Worm (Caenorhabditis elegans) whole organism, mixed stage, embryonic: ENCODE data around the gene M05D6.5.

Experiments
- M03D4.4 ChIP-seq: sonication (generic microtip); optimal IDR thresholded peaks from 2 replicates; lab custom pipeline; 2017; ENCODE audit warnings: mild to moderate bottlenecking, missing genetic modification characterization, missing compliant biosample characterization
- bed-3 ChIP-seq: fragments of 200-800 bp; sonication (Bioruptor generic); optimal IDR thresholded peaks from 3 replicates; lab custom pipeline; 2018; ENCODE audit warnings: mild to moderate bottlenecking, missing genetic modification characterization, moderate library complexity, missing compliant biosample characterization
- ceh-39 ChIP-seq: fragments of 150-350 bp; optimal IDR thresholded peaks from 2 replicates; lab custom pipeline; 2014; ENCODE audit warnings: missing biosample characterization, missing genetic modification characterization
- ces-1 ChIP-seq: fragments of 150-350 bp; optimal IDR thresholded peaks from 2 replicates; lab custom pipeline; 2014; ENCODE audit warnings: missing biosample characterization, missing genetic modification reagents, missing genetic modification characterization
- cnd-1 ChIP-seq: fragments of 200-800 bp; sonication (Bioruptor generic); optimal IDR thresholded peaks from 2 replicates; lab custom pipeline; 2018; ENCODE audit warnings: mild to moderate bottlenecking, missing genetic modification characterization, missing compliant biosample characterization
- drap-1 ChIP-seq: fragments of 200-800 bp; sonication (Bioruptor generic); optimal IDR thresholded peaks from 3 replicates; lab custom pipeline; 2018; ENCODE audit warnings: mild to moderate bottlenecking, missing genetic modification characterization, missing compliant biosample characterization
- elt-3 ChIP-seq: fragments of 150-350 bp; optimal IDR thresholded peaks from 2 replicates; lab custom pipeline; 2014; ENCODE audit warnings: missing biosample characterization, missing genetic modification characterization
- flh-1 ChIP-seq: fragments of 200-800 bp; sonication (Bioruptor generic); optimal IDR thresholded peaks from 2 replicates; lab custom pipeline; 2018; ENCODE audit warnings: mild to moderate bottlenecking, missing genetic modification characterization, moderate library complexity, missing compliant biosample characterization
- ham-2 ChIP-seq: fragments of 200-800 bp; sonication (Bioruptor generic); optimal IDR thresholded peaks from 2 replicates; lab custom pipeline; 2018; ENCODE audit warnings: mild to moderate bottlenecking, missing genetic modification characterization, missing compliant biosample characterization
- hlh-1 ChIP-seq: fragments of 150-350 bp; optimal IDR thresholded peaks from 2 replicates; lab custom pipeline; 2014; ENCODE audit warnings: missing biosample characterization, missing genetic modification reagents, missing genetic modification characterization
- lin-13 ChIP-seq: fragments of 150-350 bp; optimal IDR thresholded peaks from 2 replicates; lab custom pipeline; 2014; ENCODE audit warnings: missing biosample characterization, missing genetic modification characterization
- lin-32 ChIP-seq: fragments of 200-800 bp; sonication (Bioruptor generic); optimal IDR thresholded peaks from 2 replicates; lab custom pipeline; 2018; ENCODE audit warnings: mild to moderate bottlenecking, missing genetic modification characterization, missing compliant biosample characterization
- lsy-2 ChIP-seq: fragments of 150-350 bp; optimal IDR thresholded peaks from 2 replicates; lab custom pipeline; 2014; ENCODE audit warnings: missing biosample characterization, missing genetic modification characterization
- mep-1 ChIP-seq: fragments of 150-350 bp; optimal IDR thresholded peaks from 2 replicates; lab custom pipeline; 2017; ENCODE audit warnings: missing biosample characterization, missing genetic modification reagents, missing genetic modification characterization, inconsistent platforms
- mls-2 ChIP-seq: sonication (generic microtip); optimal IDR thresholded peaks from 2 replicates; lab custom pipeline; 2016; ENCODE audit warnings: mild to moderate bottlenecking, missing genetic modification characterization, moderate library complexity, missing compliant biosample characterization
- nhr-12 ChIP-seq: fragments of 150-350 bp; optimal IDR thresholded peaks from 2 replicates; lab custom pipeline; 2014; ENCODE audit warnings: missing biosample characterization, missing genetic modification characterization
- nhr-2 ChIP-seq: fragments of 150-350 bp; optimal IDR thresholded peaks from 2 replicates; lab custom pipeline; 2014; ENCODE audit warnings: missing biosample characterization, missing genetic modification characterization
- nhr-237 ChIP-seq: fragments of 150-350 bp; optimal IDR thresholded peaks from 2 replicates; lab custom pipeline; 2014; ENCODE audit warnings: missing biosample characterization, missing genetic modification characterization
- nhr-28 ChIP-seq: fragments of 150-350 bp; optimal IDR thresholded peaks from 2 replicates; lab custom pipeline; 2014; ENCODE audit warnings: missing biosample characterization, missing genetic modification characterization
- nhr-76 ChIP-seq: sonication (generic microtip); optimal IDR thresholded peaks from 2 replicates; lab custom pipeline; 2017; ENCODE audit warnings: missing biosample characterization, missing genetic modification characterization
- pha-4 ChIP-seq: fragments of 150-350 bp; optimal IDR thresholded peaks from 2 replicates; lab custom pipeline; 2018; ENCODE audit warnings: missing biosample characterization, missing genetic modification reagents, missing genetic modification characterization
- sem-2 ChIP-seq: fragments of 200-800 bp; sonication (Bioruptor generic); optimal IDR thresholded peaks from 2 replicates; lab custom pipeline; 2018; ENCODE audit warnings: mild to moderate bottlenecking, missing genetic modification characterization, missing compliant biosample characterization
- snpc-4 ChIP-seq: fragments of 150-350 bp; optimal IDR thresholded peaks from 2 replicates; lab custom pipeline; 2014; ENCODE audit warnings: missing biosample characterization, missing genetic modification characterization
- sptf-1 ChIP-seq: sonication (generic microtip); optimal IDR thresholded peaks from 2 replicates; lab custom pipeline; 2017; ENCODE audit warnings: mild to moderate bottlenecking, missing genetic modification characterization, moderate library complexity, missing compliant biosample characterization
- tbx-8 ChIP-seq: fragments of 200-800 bp; sonication (Bioruptor generic); optimal IDR thresholded peaks from 2 replicates; lab custom pipeline; 2018; ENCODE audit warnings: mild to moderate bottlenecking, missing genetic modification characterization, moderate library complexity, missing compliant biosample characterization
- unc-120 ChIP-seq: sonication (generic microtip); optimal IDR thresholded peaks from 2 replicates; lab custom pipeline; 2017; ENCODE audit warnings: missing genetic modification characterization, missing compliant biosample characterization; ENCODE audit not compliant: poor library complexity, severe bottlenecking
- unc-39 ChIP-seq: fragments of 150-350 bp; optimal IDR thresholded peaks from 2 replicates; lab custom pipeline; 2014; ENCODE audit warnings: missing biosample characterization, missing genetic modification characterization
- unc-62 ChIP-seq: fragments of 150-350 bp; optimal IDR thresholded peaks from 2 replicates; lab custom pipeline; 2014; ENCODE audit warnings: missing biosample characterization, missing genetic modification reagents, missing genetic modification characterization
- zip-8 ChIP-seq: fragments of 150-350 bp; optimal IDR thresholded peaks from 2 replicates; lab custom pipeline; 2014; ENCODE audit warnings: missing biosample characterization, missing genetic modification characterization
- ztf-11 ChIP-seq: fragments of 150-350 bp; optimal IDR thresholded peaks from 2 replicates; lab custom pipeline; 2014; ENCODE audit warnings: missing biosample characterization, missing genetic modification characterization

The M05D6.5 gene

ce11 chrII:8516783-8517182, 34.8 kb upstream of the M05D6.5 start, which contains the start of gene rnh-2:
Gene rnh-2, plus strand, starts transcription at chrII:8517150.
- TF ChIP-seq hlh-1 (tag; lab: Kevin White, UChicago) (no peak), unc-120 (tag; lab: Kevin White, UChicago) (no peak), ceh-39 (peak; percentile 48), mep-1 (tag; lab: Kevin White, UChicago) (peak; percentile 47), lsy-2 (tag; lab: Kevin White, UChicago) (peak; percentile 91), pha-4 (tag; lab: Kevin White, UChicago) (peak; percentile 78), drap-1 (GFP tag; lab: Kevin White, UChicago) (peak; percentile 7), ces-1 (GFP tag; lab: Kevin White, UChicago) (no peak), sptf-1 (tag; lab: Kevin White, UChicago) (peak; percentile 71), nhr-237 (tag; lab: Kevin White, UChicago) (peak; percentile 32)

ce11 chrII:8515521-8515920, 33.5 kb upstream of the M05D6.5 start:
- TF ChIP-seq unc-62 (no peak), lsy-2 (tag; lab: Kevin White, UChicago) (no peak), bed-3 (GFP tag; lab: Kevin White, UChicago) (no peak), ztf-11 (no peak), nhr-237 (tag; lab: Kevin White, UChicago) (no peak), lin-13 (tag; lab: Kevin White, UChicago) (no peak), elt-3 (no peak), cnd-1 (no peak), nhr-76 (tag; lab: Kevin White, UChicago) (no peak)

DNA sequence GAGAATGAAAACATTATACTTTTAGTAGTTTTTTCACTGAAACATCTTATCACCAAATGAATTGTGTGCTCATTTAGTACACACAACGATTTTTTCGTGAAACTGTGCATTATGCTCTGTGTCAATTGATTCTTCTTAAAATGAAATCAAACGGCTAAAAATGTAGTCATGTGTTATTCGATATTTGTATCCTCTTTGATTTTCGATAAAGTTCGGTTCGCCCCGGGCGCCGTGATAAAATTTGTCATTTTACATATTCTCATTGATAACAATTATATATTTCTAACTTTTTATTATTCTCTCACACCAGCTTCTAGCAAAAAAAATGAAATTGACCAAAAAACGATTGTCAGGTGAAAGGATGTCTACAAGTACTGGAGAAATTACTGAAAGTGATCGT, 32.7 kb upstream of the M05D6.5 start, which contains the start of gene ctg-2:
ctg-2 (plus strand) TSS at position 326 of the 400 bp plus-strand sequence.
- TF ChIP-seq ces-1 (GFP tag; lab: Kevin White, UChicago), result no peak
- TF ChIP-seq mls-2 (tag; lab: Kevin White, UChicago), result no peak
- TF ChIP-seq unc-120 (tag; lab: Kevin White, UChicago), result no peak
- no peak for TF ChIP-seq sem-2 (GFP tag; lab: Kevin White, UChicago)
- TF ChIP-seq drap-1 (GFP tag; lab: Kevin White, UChicago), result no peak
- TF ChIP-seq mep-1 (tag; lab: Kevin White, UChicago), result no peak
- no peak for TF ChIP-seq nhr-28 (tag; lab: Kevin White, UChicago)
- no peak for TF ChIP-seq unc-39 (tag; lab: Kevin White, UChicago)
- TF ChIP-seq snpc-4 (tag; lab: Kevin White, UChicago), result no peak
- TF ChIP-seq nhr-76 (tag; lab: Kevin White, UChicago), result no peak
- TF ChIP-seq lsy-2 (tag; lab: Kevin White, UChicago), result no peak
- TF ChIP-seq tbx-8 (GFP tag; lab: Kevin White, UChicago), result no peak
- TF ChIP-seq nhr-12, result no peak
- no peak for TF ChIP-seq ceh-39
- no peak for TF ChIP-seq sptf-1 (tag; lab: Kevin White, UChicago)
- TF ChIP-seq zip-8 (tag; lab: Kevin White, UChicago), result no peak

DNA sequence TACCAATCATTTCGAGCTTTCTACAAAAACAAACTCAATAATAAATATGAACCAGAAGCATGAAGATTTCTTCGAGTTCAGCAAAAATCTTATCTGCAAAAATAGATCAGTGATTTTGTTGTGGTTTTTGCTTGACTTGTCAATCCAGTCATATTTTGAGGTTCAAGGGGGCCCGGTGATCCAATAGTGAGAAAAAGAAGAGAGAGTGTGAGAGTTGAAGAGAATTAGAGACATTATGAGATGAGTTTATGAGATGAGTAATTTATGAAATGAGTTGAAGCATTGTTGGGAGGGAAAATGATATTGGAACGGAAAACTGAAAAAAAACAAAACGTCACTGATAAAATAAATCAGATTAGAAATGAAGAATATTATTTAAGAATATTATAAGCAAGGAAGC, 27.0 kb upstream of the M05D6.5 start, which contains the start of gene T13H5.1:
T13H5.1 (minus strand) TSS at position 101 of the 400 bp plus-strand sequence.
- TF ChIP-seq lin-32 (GFP tag; lab: Kevin White, UChicago), result no peak
- TF ChIP-seq flh-1 (GFP tag; lab: Kevin White, UChicago), result no peak
- no peak for TF ChIP-seq hlh-1 (tag; lab: Kevin White, UChicago)
- TF ChIP-seq sem-2 (GFP tag; lab: Kevin White, UChicago), result no peak
- TF ChIP-seq snpc-4 (tag; lab: Kevin White, UChicago), result no peak
- TF ChIP-seq unc-120 (tag; lab: Kevin White, UChicago), result no peak
- no peak for TF ChIP-seq nhr-2 (tag; lab: Kevin White, UChicago)
- no peak for TF ChIP-seq cnd-1
- TF ChIP-seq ham-2 (GFP tag; lab: Kevin White, UChicago), result no peak
- TF ChIP-seq mep-1 (tag; lab: Kevin White, UChicago), result no peak
- no peak for TF ChIP-seq nhr-237 (tag; lab: Kevin White, UChicago)
- TF ChIP-seq bed-3 (GFP tag; lab: Kevin White, UChicago), result no peak
- TF ChIP-seq sptf-1 (tag; lab: Kevin White, UChicago), result no peak
- no peak for TF ChIP-seq mls-2 (tag; lab: Kevin White, UChicago)
- no peak for TF ChIP-seq M03D4.4 (tag; lab: Kevin White, UChicago)
- TF ChIP-seq unc-39 (tag; lab: Kevin White, UChicago), result no peak
- TF ChIP-seq ces-1 (GFP tag; lab: Kevin White, UChicago), result no peak
- no peak for TF ChIP-seq lsy-2 (tag; lab: Kevin White, UChicago)
- no peak for TF ChIP-seq tbx-8 (GFP tag; lab: Kevin White, UChicago)
- TF ChIP-seq, all 35 proteins: peak for 0
